Fruit fly (Drosophila melanogaster) whole organism, embryonic: Measurements from ENCODE around the gene CG31482.

Experiments used
- MBD-R2 ChIP-seq: fragments of 200-800 bp; sonication (Bioruptor generic); IDR thresholded peaks from 2 replicates; pipeline ENCODE4 v1.3.6; 2022; ENCODE audit warnings: missing biosample characterization, missing genetic modification characterization
- abd-A ChIP-seq: fragments of 200-800 bp; sonication (Bioruptor generic); optimal IDR thresholded peaks from 3 replicates; lab custom pipeline; 2019; ENCODE audit warnings: missing biosample characterization, mild to moderate bottlenecking, missing genetic modification characterization, moderate library complexity
- wor ChIP-seq: fragments of 200-800 bp; sonication (Bioruptor generic); IDR thresholded peaks from 2 replicates; pipeline ENCODE4 v1.3.6; 2022; ENCODE audit warnings: missing biosample characterization, missing genetic modification characterization

dm6 chr3R:6646740-6647139 lies 45.7 kb downstream of the CG31482 start, which contains the start of gene Taf1:
- TF ChIP-seq MBD-R2 (peak; percentile 95), wor (GFP tag; lab: Robert Waterston, UW) (no peak), abd-A (no peak)
